Worm (Caenorhabditis elegans): ENCODE data around the gene ZK512.4.

The ZK512.4 gene

DNA sequence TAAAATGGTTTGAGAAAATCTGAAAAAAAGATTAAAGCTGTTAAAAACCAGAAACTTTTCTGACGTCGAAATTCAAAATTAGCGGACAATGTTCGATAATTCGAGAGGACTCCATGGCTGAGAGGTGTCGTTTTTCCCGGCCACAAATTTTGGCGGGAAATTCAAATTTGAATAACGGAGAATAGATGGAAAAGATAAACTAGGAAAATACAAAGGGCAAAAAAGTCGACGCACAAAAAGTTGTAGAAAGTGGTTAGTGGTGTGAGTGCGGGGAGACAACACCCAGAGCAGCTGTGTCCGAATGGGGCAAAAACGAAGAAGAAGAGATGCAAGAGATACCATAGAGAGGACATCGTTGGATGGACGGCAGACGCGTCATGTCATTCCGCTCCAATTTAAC is 46.0 kb downstream of the ZK512.4 start, which contains the start of gene cls-3 (continued):
- peak in 1 of 2 experiments; percentile 45 for TF ChIP-seq ztf-11 (tag; optimal IDR thresholded peaks at IDR 0.05)
- TF ChIP-seq fkh-4 (tag; optimal IDR thresholded peaks at IDR 0.05; ENCODE audit: borderline replicate concordance) = peak; percentile 5
- peak; percentile 50 for TF ChIP-seq swsn-7 (tag; optimal IDR thresholded peaks at IDR 0.05)
- TF ChIP-seq ceh-63 (GFP tag; optimal IDR thresholded peaks at IDR 0.05) = no peak
- no peak for TF ChIP-seq elt-3 (tag; optimal IDR thresholded peaks at IDR 0.05)
- TF ChIP-seq nhr-85 (tag) = peak; percentile 84
- no peak for TF ChIP-seq sox-4 (tag; optimal IDR thresholded peaks at IDR 0.05)
- TF ChIP-seq ceh-8 (GFP tag; optimal IDR thresholded peaks at IDR 0.05) = peak; percentile 52
- TF ChIP-seq nhr-84 (tag; optimal IDR thresholded peaks at IDR 0.05) = no peak
- TF ChIP-seq aly-2 (tag; optimal IDR thresholded peaks at IDR 0.05) = no peak
- TF ChIP-seq ceh-88 (GFP tag; IDR thresholded peaks at IDR 0.05) = no peak
- TF ChIP-seq skn-1 (tag; optimal IDR thresholded peaks at IDR 0.05) = no peak
- TF ChIP-seq aha-1 (tag; optimal IDR thresholded peaks at IDR 0.05) = no peak
- no peak for TF ChIP-seq fkh-10 (GFP tag; optimal IDR thresholded peaks at IDR 0.05)
- TF ChIP-seq C34B4.2 (tag; optimal IDR thresholded peaks at IDR 0.05) = no peak
- TF ChIP-seq sptf-1 (tag; optimal IDR thresholded peaks at IDR 0.05) = no peak
- peak; percentile 68 for TF ChIP-seq nhr-47 (tag; optimal IDR thresholded peaks at IDR 0.05)
- no peak for TF ChIP-seq mab-9 (GFP tag; IDR thresholded peaks at IDR 0.05)
- TF ChIP-seq sup-37 (GFP tag; optimal IDR thresholded peaks at IDR 0.05) = no peak
- TF ChIP-seq xbp-1 (tag; optimal IDR thresholded peaks at IDR 0.05) = peak; percentile 45
- peak; percentile 94 to 96 for TF ChIP-seq efl-1 (optimal IDR thresholded peaks at IDR 0.05)
- peak; percentile 88 to 99 for TF ChIP-seq efl-1 (GFP tag; optimal IDR thresholded peaks at IDR 0.05 in 1 of 2)
- TF ChIP-seq unc-86 (tag; optimal IDR thresholded peaks at IDR 0.05) = no peak
- peak; percentile 68 for TF ChIP-seq lin-14 (GFP tag; optimal IDR thresholded peaks at IDR 0.05)
- TF ChIP-seq hlh-17 (GFP tag; optimal IDR thresholded peaks at IDR 0.05; ENCODE audit: borderline replicate concordance) = no peak
- no peak for TF ChIP-seq ztf-4 (tag; optimal IDR thresholded peaks at IDR 0.05)
- peak; percentile 47 for TF ChIP-seq nhr-90 (tag; optimal IDR thresholded peaks at IDR 0.05; ENCODE audit: poor library complexity)
- no peak for TF ChIP-seq hlh-4 (tag; optimal IDR thresholded peaks at IDR 0.05)
- TF ChIP-seq C04F5.9 (tag; optimal IDR thresholded peaks at IDR 0.05) = no peak
- peak; percentile 21 for TF ChIP-seq vab-15 (tag; optimal IDR thresholded peaks at IDR 0.05)
- TF ChIP-seq nhr-77 (tag; optimal IDR thresholded peaks at IDR 0.05) = no peak
- no peak for TF ChIP-seq ceh-82 (tag; optimal IDR thresholded peaks at IDR 0.05)
- peak; percentile 88 to 92 for TF ChIP-seq lin-35 (GFP tag; optimal IDR thresholded peaks at IDR 0.05)
- TF ChIP-seq egl-27 (tag; optimal IDR thresholded peaks at IDR 0.05) = no peak
- no peak for TF ChIP-seq tlp-1 (tag; optimal IDR thresholded peaks at IDR 0.05)
- TF ChIP-seq ets-5 (GFP tag; IDR thresholded peaks at IDR 0.05) = no peak
- TF ChIP-seq unc-30 (tag; optimal IDR thresholded peaks at IDR 0.05) = no peak
- TF ChIP-seq zip-4 (GFP tag; optimal IDR thresholded peaks at IDR 0.05) = no peak
- TF ChIP-seq lin-13 (GFP tag; optimal IDR thresholded peaks at IDR 0.05) = peak; percentile 59
- no peak for TF ChIP-seq grh-1 (GFP tag; IDR thresholded peaks at IDR 0.05)
- peak; percentile 34; the same call in 1 of the 2 replicates for TF ChIP-seq isw-1 (GFP tag; IDR thresholded peaks at IDR 0.05)
- TF ChIP-seq mdl-1 (tag; optimal IDR thresholded peaks at IDR 0.05) = no peak
- TF ChIP-seq lir-3 (tag; optimal IDR thresholded peaks at IDR 0.05; ENCODE audit: poor library complexity) = peak; percentile 65
- peak; percentile 61 for TF ChIP-seq snu-23 (GFP tag; optimal IDR thresholded peaks at IDR 0.05)
- no peak for TF ChIP-seq jun-1 (tag; optimal IDR thresholded peaks at IDR 0.05)
- peak; percentile 27 for TF ChIP-seq mep-1 (tag; optimal IDR thresholded peaks at IDR 0.05)
- TF ChIP-seq zag-1 (tag; optimal IDR thresholded peaks at IDR 0.05) = no peak
